Worm (Caenorhabditis elegans) whole organism, L1 larva: ENCODE data around the gene ivph-3.

ENCODE experiments used
- aly-2 ChIP-seq: fragments of 150-350 bp; optimal IDR thresholded peaks from 2 replicates; lab custom pipeline; 2014; ENCODE audit warnings: missing biosample characterization, missing genetic modification characterization
- efl-1 ChIP-seq, 4 experiments: fragments of 150-350 bp; optimal IDR thresholded peaks in 3 of 4; peaks in 1 of 4; 1 replicate in 1 of 4; 2 replicates in 3 of 4; lab custom pipeline; 2014; ENCODE audit warnings: missing biosample characterization in 2 of 4, missing genetic modification characterization in 2 of 4, missing genetic modification reagents in 2 of 4
- fkh-10 ChIP-seq: sonication (generic microtip); optimal IDR thresholded peaks from 2 replicates; lab custom pipeline; 2017; ENCODE audit warnings: missing biosample characterization, missing genetic modification reagents, missing genetic modification characterization
- lin-39 ChIP-seq: fragments of 150-350 bp; optimal IDR thresholded peaks from 2 replicates; lab custom pipeline; 2014; ENCODE audit warnings: missing biosample characterization, missing genetic modification reagents, missing genetic modification characterization
- lsy-2 ChIP-seq, 2 experiments: fragments of 150-350 bp; optimal IDR thresholded peaks; 2 replicates each; lab custom pipeline; 2014; ENCODE audit warnings: missing biosample characterization in 2 of 2, missing genetic modification characterization in 2 of 2
- mep-1 ChIP-seq: fragments of 150-350 bp; optimal IDR thresholded peaks from 2 replicates; lab custom pipeline; 2014; ENCODE audit warnings: missing biosample characterization, missing genetic modification characterization
- nhr-76 ChIP-seq: sonication (generic microtip); optimal IDR thresholded peaks from 2 replicates; lab custom pipeline; 2017; ENCODE audit warnings: missing biosample characterization, missing genetic modification characterization
- sup-37 ChIP-seq: fragments of 200-800 bp; sonication (Bioruptor generic); optimal IDR thresholded peaks from 2 replicates; lab custom pipeline; 2018; ENCODE audit warnings: mild to moderate bottlenecking, missing genetic modification characterization, missing compliant biosample characterization
- unc-62 ChIP-seq: fragments of 150-350 bp; optimal IDR thresholded peaks from 2 replicates; lab custom pipeline; 2014; ENCODE audit warnings: missing biosample characterization, missing genetic modification reagents, missing genetic modification characterization
- ztf-11 ChIP-seq, 2 experiments: sonication (generic microtip); optimal IDR thresholded peaks; 2 replicates each; lab custom pipeline; 2016 to 2017; ENCODE audit warnings: missing genetic modification characterization in 2 of 2, missing biosample characterization in 1 of 2, missing compliant biosample characterization in 1 of 2

ce11 chrIV:3076802-3077201 is 23.3 kb downstream of the ivph-3 start:
- no peak for TF ChIP-seq lsy-2 (tag; optimal IDR thresholded peaks at IDR 0.05; lab: Kevin White, UChicago)
- TF ChIP-seq fkh-10 (GFP tag; lab: Kevin White, UChicago) = no peak
- no peak for TF ChIP-seq mep-1 (tag; lab: Kevin White, UChicago)
- no peak for TF ChIP-seq unc-62 (GFP tag; lab: Kevin White, UChicago)
- no peak for TF ChIP-seq ztf-11 (tag; optimal IDR thresholded peaks at IDR 0.05; lab: Kevin White, UChicago)
- TF ChIP-seq efl-1 (optimal IDR thresholded peaks at IDR 0.05; lab: Kevin White, UChicago) = no peak
- no peak for TF ChIP-seq efl-1 (GFP tag; optimal IDR thresholded peaks at IDR 0.05 in 1 of 2; lab: Kevin White, UChicago)
- TF ChIP-seq lin-39 (tag; lab: Kevin White, UChicago) = no peak
- TF ChIP-seq sup-37 = no peak
- TF ChIP-seq nhr-76 (tag; lab: Kevin White, UChicago) = no peak
- no peak for TF ChIP-seq aly-2 (tag; lab: Kevin White, UChicago)
